Fruit fly (Drosophila melanogaster) whole organism, adult: Measurements from ENCODE around the gene CG15597.

ENCODE experiments used
- Crg-1 ChIP-seq: fragments of 200-800 bp; sonication (Bioruptor generic); optimal IDR thresholded peaks from 2 replicates; lab custom pipeline; 2016; ENCODE audit warnings: missing biosample characterization, missing genetic modification characterization
- Hr96 ChIP-seq: fragments of 200-800 bp; sonication (Bioruptor generic); optimal IDR thresholded peaks from 2 replicates; lab custom pipeline; 2016; ENCODE audit warnings: missing biosample characterization, missing genetic modification characterization
- Mnt ChIP-seq: fragments of 200-800 bp; sonication (Bioruptor generic); optimal IDR thresholded peaks from 2 replicates; lab custom pipeline; 2016; ENCODE audit warnings: missing biosample characterization, mild to moderate bottlenecking, missing genetic modification characterization
- cnc ChIP-seq, 2 experiments: fragments of >200 bp; optimal IDR thresholded peaks; 2 replicates each; lab custom pipeline; 2017
- kay ChIP-seq: fragments of 200-800 bp; sonication (Bioruptor generic); peaks from one replicate; lab custom pipeline; 2016; ENCODE audit warnings: missing biosample characterization, missing genetic modification characterization, borderline replicate concordance
- ovo ChIP-seq: fragments of 200-800 bp; sonication (Bioruptor generic); optimal IDR thresholded peaks from 2 replicates; lab custom pipeline; 2016; ENCODE audit warnings: missing biosample characterization, missing genetic modification characterization
- pad ChIP-seq: fragments of 200-800 bp; sonication (Bioruptor generic); optimal IDR thresholded peaks from 3 replicates; lab custom pipeline; 2017; ENCODE audit warnings: missing biosample characterization, missing genetic modification characterization, mild to moderate bottlenecking, moderate library complexity, missing genetic modification reagents

dm6 chr3R:6240263-6240662, 44.7 kb downstream of the CG15597 start:
- TF ChIP-seq ovo (GFP tag; lab: Kevin White, UChicago) (no peak), Crg-1 (GFP tag; lab: Kevin White, UChicago) (no peak), kay (GFP tag; lab: Kevin White, UChicago) (no peak), cnc (optimal IDR thresholded peaks at IDR 0.05; lab: Kevin White, UChicago) (no peak), Hr96 (GFP tag; lab: Kevin White, UChicago) (no peak), pad (GFP tag; lab: Kevin White, UChicago) (no peak), Mnt (GFP tag; lab: Kevin White, UChicago) (no peak)
